Worm (Caenorhabditis elegans) whole organism, young adult: ENCODE measurements around the gene mec-3.

ENCODE experiments used
- B0261.1 ChIP-seq: sonication (generic microtip); optimal IDR thresholded peaks from 2 replicates; lab custom pipeline; 2016; ENCODE audit warnings: mild to moderate bottlenecking, missing genetic modification characterization, moderate library complexity, missing compliant biosample characterization
- B0336.3 ChIP-seq: fragments of 200-800 bp; sonication (Bioruptor generic); IDR thresholded peaks from 2 replicates; pipeline ENCODE4 v1.3.6; 2022; ENCODE audit warnings: missing genetic modification characterization, missing compliant biosample characterization
- K12H6.12 ChIP-seq: fragments of 200-800 bp; sonication (Bioruptor generic); optimal IDR thresholded peaks from 2 replicates; lab custom pipeline; 2018; ENCODE audit warnings: mild to moderate bottlenecking, missing genetic modification characterization, missing compliant biosample characterization
- Y56A3A.18 ChIP-seq: fragments of 200-800 bp; sonication (Bioruptor generic); IDR thresholded peaks from 2 replicates; pipeline ENCODE4 v1.3.6; 2022; ENCODE audit warnings: missing genetic modification reagents, missing genetic modification characterization, missing compliant biosample characterization
- Y79H2A.3 ChIP-seq: fragments of 200-800 bp; sonication (Bioruptor generic); conservative IDR thresholded peaks from 2 replicates; pipeline ENCODE4 v1.3.6; 2022; ENCODE audit warnings: missing genetic modification reagents, missing genetic modification characterization, missing compliant biosample characterization
- Y95B8A.8 ChIP-seq: fragments of 200-800 bp; sonication (Bioruptor generic); IDR thresholded peaks from 2 replicates; pipeline ENCODE4 v1.3.6; 2022; ENCODE audit warnings: missing genetic modification reagents, missing genetic modification characterization, missing compliant biosample characterization
- athp-1 ChIP-seq: sonication (generic microtip); optimal IDR thresholded peaks from 2 replicates; lab custom pipeline; 2017; ENCODE audit warnings: mild to moderate bottlenecking, missing genetic modification characterization, missing compliant biosample characterization
- attf-5 ChIP-seq: fragments of 200-800 bp; sonication (Bioruptor generic); optimal IDR thresholded peaks from 2 replicates; lab custom pipeline; 2018; ENCODE audit warnings: mild to moderate bottlenecking, missing genetic modification characterization, missing compliant biosample characterization
- cebp-1 ChIP-seq, 2 experiments: fragments of 200-800 bp in 1 of 2; sonication (Bioruptor generic) in 1 of 2; sonication (generic microtip) in 1 of 2; IDR thresholded peaks in 1 of 2; optimal IDR thresholded peaks in 1 of 2; 2 replicates each; pipeline versions ENCODE4 v1.3.6 to Lab custom; 2017 to 2022; ENCODE audit warnings: missing compliant biosample characterization in 2 of 2, missing genetic modification characterization in 2 of 2, mild to moderate bottlenecking in 1 of 2, missing genetic modification reagents in 1 of 2, moderate library complexity in 1 of 2
- cebp-2 ChIP-seq: fragments of 200-800 bp; sonication (Bioruptor generic); IDR thresholded peaks from 2 replicates; pipeline ENCODE4 v1.3.6; 2022; ENCODE audit warnings: missing genetic modification characterization, missing compliant biosample characterization
- ceh-27 ChIP-seq: fragments of 200-800 bp; sonication (Bioruptor generic); optimal IDR thresholded peaks from 2 replicates; lab custom pipeline; 2018; ENCODE audit warnings: mild to moderate bottlenecking, missing genetic modification characterization, moderate library complexity, missing compliant biosample characterization
- chd-7 ChIP-seq: sonication (generic microtip); optimal IDR thresholded peaks from 2 replicates; lab custom pipeline; 2016; ENCODE audit warnings: mild to moderate bottlenecking, missing genetic modification characterization, moderate library complexity, missing compliant biosample characterization
- dox-1 ChIP-seq: fragments of 200-800 bp; sonication (Bioruptor generic); IDR thresholded peaks from 2 replicates; pipeline ENCODE4 v1.3.6; 2022; ENCODE audit warnings: missing genetic modification reagents, missing genetic modification characterization, missing compliant biosample characterization
- egl-18 ChIP-seq: fragments of 200-800 bp; sonication (Bioruptor generic); IDR thresholded peaks from 2 replicates; pipeline ENCODE4 v1.3.6; 2022; ENCODE audit warnings: missing genetic modification reagents, missing genetic modification characterization, missing compliant biosample characterization
- egl-44 ChIP-seq: fragments of 200-800 bp; sonication (Bioruptor generic); IDR thresholded peaks from 2 replicates; pipeline ENCODE4 v1.3.6; 2022; ENCODE audit warnings: missing genetic modification reagents, missing genetic modification characterization, missing compliant biosample characterization
- egrh-3 ChIP-seq: fragments of 200-800 bp; sonication (Bioruptor generic); IDR thresholded peaks from 2 replicates; pipeline ENCODE4 v1.3.6; 2022; ENCODE audit warnings: missing genetic modification reagents, missing genetic modification characterization, missing compliant biosample characterization
- hmg-1.2 ChIP-seq: fragments of 200-800 bp; sonication (Bioruptor generic); IDR thresholded peaks from 2 replicates; pipeline ENCODE4 v1.3.6; 2022; ENCODE audit warnings: missing genetic modification reagents, missing genetic modification characterization, missing compliant biosample characterization
- hrde-1 ChIP-seq: sonication (generic microtip); optimal IDR thresholded peaks from 2 replicates; lab custom pipeline; 2016; ENCODE audit warnings: missing genetic modification characterization, mild to moderate bottlenecking, missing compliant biosample characterization, moderate library complexity, missing genotype, missing genetic modification reagents, borderline replicate concordance
- hsf-1 ChIP-seq: fragments of 200-800 bp; sonication (Bioruptor generic); IDR thresholded peaks from 2 replicates; pipeline ENCODE4 v1.3.6; 2022; ENCODE audit warnings: missing genetic modification reagents, missing genetic modification characterization, missing compliant biosample characterization
- let-607 ChIP-seq, 2 experiments: fragments of 200-800 bp in 1 of 2; sonication (Bioruptor generic) in 1 of 2; sonication (generic microtip) in 1 of 2; optimal IDR thresholded peaks; 2 replicates each; lab custom pipeline; 2016 to 2018; ENCODE audit warnings: mild to moderate bottlenecking in 2 of 2, missing compliant biosample characterization in 2 of 2, missing genetic modification characterization in 2 of 2, moderate library complexity in 2 of 2, missing genotype in 1 of 2
- lin-35 ChIP-seq, 3 experiments: fragments of 150-350 bp in 2 of 3; sonication (generic microtip) in 1 of 3; optimal IDR thresholded peaks; 2 replicates each; lab custom pipeline; 2014 to 2018; ENCODE audit warnings: missing biosample characterization in 3 of 3, missing genetic modification characterization in 3 of 3, missing genetic modification reagents in 3 of 3
- lin-40 ChIP-seq: sonication (generic microtip); optimal IDR thresholded peaks from 2 replicates; lab custom pipeline; 2016; ENCODE audit warnings: missing genetic modification characterization, mild to moderate bottlenecking, missing compliant biosample characterization, missing genotype, missing genetic modification reagents
- lin-54 ChIP-seq: fragments of 200-800 bp; sonication (Bioruptor generic); optimal IDR thresholded peaks from 2 replicates; lab custom pipeline; 2018; ENCODE audit warnings: mild to moderate bottlenecking, missing genetic modification characterization, missing compliant biosample characterization
- mcd-1 ChIP-seq: fragments of 200-800 bp; sonication (Bioruptor generic); IDR thresholded peaks from 2 replicates; pipeline ENCODE4 v1.3.6; 2022; ENCODE audit warnings: missing genetic modification reagents, missing genetic modification characterization, missing compliant biosample characterization
- nfya-1 ChIP-seq: sonication (generic microtip); optimal IDR thresholded peaks from 2 replicates; lab custom pipeline; 2017; ENCODE audit warnings: antibody characterized with exemption, missing compliant biosample characterization, missing genetic modification characterization, borderline replicate concordance; ENCODE audit not compliant: insufficient read depth
- nhr-80 ChIP-seq: sonication (generic microtip); optimal IDR thresholded peaks from 2 replicates; lab custom pipeline; 2016; ENCODE audit warnings: missing genetic modification characterization, missing compliant biosample characterization
- snpc-4 ChIP-seq, 5 experiments: fragments of 150-350 bp in 1 of 5; sonication (generic microtip) in 4 of 5; optimal IDR thresholded peaks; 2 replicates each; lab custom pipeline; 2014 to 2018; ENCODE audit warnings: missing genetic modification characterization in 5 of 5, missing biosample characterization in 3 of 5, antibody characterized with exemption in 2 of 5, mild to moderate bottlenecking in 2 of 5, missing compliant biosample characterization in 2 of 5, missing genotype in 2 of 5, moderate library complexity in 2 of 5, missing genetic modification reagents in 1 of 5
- somi-1 ChIP-seq: fragments of 200-800 bp; sonication (Bioruptor generic); optimal IDR thresholded peaks from 2 replicates; lab custom pipeline; 2018; ENCODE audit warnings: mild to moderate bottlenecking, missing genetic modification characterization, missing compliant biosample characterization
- sptf-2 ChIP-seq: fragments of 200-800 bp; sonication (Bioruptor generic); optimal IDR thresholded peaks from 2 replicates; lab custom pipeline; 2018; ENCODE audit warnings: mild to moderate bottlenecking, missing genetic modification characterization, missing compliant biosample characterization
- unc-62 ChIP-seq: fragments of 150-350 bp; optimal IDR thresholded peaks from 2 replicates; lab custom pipeline; 2014; ENCODE audit warnings: missing biosample characterization, missing genetic modification reagents, missing genetic modification characterization
- zfh-2 ChIP-seq: fragments of 200-800 bp; sonication (Bioruptor generic); conservative IDR thresholded peaks from 2 replicates; pipeline ENCODE4 v1.3.6; 2022; ENCODE audit warnings: missing genetic modification reagents, missing genetic modification characterization, missing compliant biosample characterization
- ztf-18 ChIP-seq: sonication (generic microtip); optimal IDR thresholded peaks from 2 replicates; lab custom pipeline; 2016; ENCODE audit warnings: missing genotype, mild to moderate bottlenecking, missing genetic modification characterization, missing compliant biosample characterization
- ztf-6 ChIP-seq: fragments of 200-800 bp; sonication (Bioruptor generic); IDR thresholded peaks from 2 replicates; pipeline ENCODE4 v1.3.6; 2022; ENCODE audit warnings: missing genetic modification reagents, missing genetic modification characterization, missing compliant biosample characterization

mec-3 gene

DNA sequence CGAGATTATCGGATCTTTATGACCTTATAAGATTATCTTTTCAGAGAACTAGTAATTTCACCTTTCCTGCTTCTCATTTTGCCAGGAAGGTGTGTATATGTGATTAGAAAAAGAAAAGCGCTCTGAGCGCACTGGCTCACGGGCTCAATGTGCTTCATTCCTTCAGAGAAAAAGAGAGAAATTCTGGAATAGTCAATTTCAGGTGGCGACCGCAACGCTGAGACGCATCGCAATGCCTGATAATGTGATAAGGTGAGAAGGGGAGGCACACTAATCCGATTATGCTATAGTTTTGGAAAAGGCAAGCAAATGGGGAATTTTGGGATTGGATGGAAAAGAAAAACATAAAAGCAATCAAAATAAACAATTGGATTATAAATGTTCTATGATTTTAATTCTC is 44.3 kb upstream of the mec-3 start:
- TF ChIP-seq cebp-2 (GFP tag; lab: Robert Waterston, UW), result 0 out of 2 replicates have a peak, but pooled peaks have one; percentile 60
- no peak for TF ChIP-seq lin-35 (GFP tag; optimal IDR thresholded peaks at IDR 0.05; lab: Kevin White, UChicago)

- no peak for TF ChIP-seq Y79H2A.3 (GFP tag; lab: Robert Waterston, UW)
- no peak for TF ChIP-seq hsf-1 (GFP tag; lab: Robert Waterston, UW)
- TF ChIP-seq lin-40, result no peak
Measured at ce11 chrIV:10505016-10505415, 43.3 kb upstream of the mec-3 start.

ce11 chrIV:10503750-10504232 is 42.1 kb upstream of the mec-3 start:
- TF ChIP-seq ztf-6 (GFP tag; lab: Robert Waterston, UW) (no peak), hrde-1 (no peak), egl-18 (GFP tag; lab: Robert Waterston, UW) (0 out of 2 replicates have a peak, but pooled peaks have one; percentile 2), nhr-80 (tag; lab: Kevin White, UChicago) (peak; percentile 24), Y95B8A.8 (GFP tag; lab: Robert Waterston, UW) (no peak), hmg-1.2 (GFP tag; lab: Robert Waterston, UW) (peak; percentile 42), egl-44 (GFP tag; lab: Robert Waterston, UW) (no peak), ztf-18 (tag; lab: Kevin White, UChicago) (peak; percentile 14), B0336.3 (GFP tag; lab: Robert Waterston, UW) (peak; percentile 25; the same call in 1 of the 2 replicates), K12H6.12 (tag; lab: Kevin White, UChicago) (peak; percentile 71), let-607 (tag; optimal IDR thresholded peaks at IDR 0.05; lab: Kevin White, UChicago) (peak in 1 of 2 experiments; percentile 15), chd-7 (tag; lab: Kevin White, UChicago) (peak; percentile 24), zfh-2 (GFP tag; lab: Robert Waterston, UW) (peak; percentile 98), athp-1 (tag; lab: Kevin White, UChicago) (peak; percentile 4), sptf-2 (GFP tag; lab: Kevin White, UChicago) (no peak), mcd-1 (GFP tag; lab: Robert Waterston, UW) (peak; percentile 23; the same call in 1 of the 2 replicates), B0261.1 (no peak), nfya-1 (tag; lab: Kevin White, UChicago) (no peak), ceh-27 (peak; percentile 71), dox-1 (GFP tag; lab: Robert Waterston, UW) (peak; percentile 68), Y56A3A.18 (no peak), cebp-1 (GFP tag; IDR thresholded peaks at IDR 0.05; lab: Robert Waterston, UW) (no peak; the same call in 1 of the 2 replicates), cebp-1 (tag; optimal IDR thresholded peaks at IDR 0.05; lab: Kevin White, UChicago) (peak; percentile 71), somi-1 (peak; percentile 32), snpc-4 (GFP tag; optimal IDR thresholded peaks at IDR 0.05; lab: Kevin White, UChicago) (no peak), snpc-4 (tag; optimal IDR thresholded peaks at IDR 0.05; lab: Kevin White, UChicago) (peak in 1 of 4 experiments; percentile 28), lin-40 (peak; percentile 29), unc-62 (GFP tag; lab: Kevin White, UChicago) (no peak), lin-54 (GFP tag; lab: Kevin White, UChicago) (peak; percentile 17), attf-5 (GFP tag; lab: Kevin White, UChicago) (peak; percentile 55), hsf-1 (GFP tag; lab: Robert Waterston, UW) (no peak), egrh-3 (GFP tag; lab: Robert Waterston, UW) (peak; percentile 73)
